Worm (Caenorhabditis elegans) whole organism, L4 larva: ENCODE data around the gene snf-7.

Experiments
- aly-2 ChIP-seq: sonication (generic microtip); optimal IDR thresholded peaks from 2 replicates; lab custom pipeline; 2018; ENCODE audit warnings: missing biosample characterization, missing genetic modification characterization
- ceh-20 ChIP-seq: fragments of 200-800 bp; sonication (Bioruptor generic); IDR thresholded peaks from 2 replicates; pipeline ENCODE4 v1.3.6; 2022; ENCODE audit warnings: missing genetic modification reagents, missing genetic modification characterization, missing compliant biosample characterization
- lir-3 ChIP-seq: sonication (generic microtip); optimal IDR thresholded peaks from 2 replicates; lab custom pipeline; 2016; ENCODE audit warnings: mild to moderate bottlenecking, missing genetic modification characterization, missing compliant biosample characterization

ce11 chrIII:12977559-12977958 is 27.7 kb upstream of the snf-7 start, which contains the start of gene ZK1010.2:
- TF ChIP-seq lir-3 (no peak), ceh-20 (GFP tag; lab: Robert Waterston, UW) (no peak), aly-2 (no peak)
